Fruit fly (Drosophila melanogaster) Kc167 (cell line): ENCODE measurements around the gene Tom40.
A peak's percentile ranks its signal among the peaks of the same experiment; 100 is the strongest.

Experiments used
- Myc ChIP-seq: fragments of >200 bp; optimal IDR thresholded peaks from 2 replicates; lab custom pipeline; 2017; ENCODE audit warnings: missing external identifiers
- Sin3A ChIP-seq: fragments of >200 bp; optimal IDR thresholded peaks from 2 replicates; lab custom pipeline; 2018; ENCODE audit warnings: missing external identifiers
- h ChIP-seq: fragments of >200 bp; optimal IDR thresholded peaks from 3 replicates; lab custom pipeline; 2018; ENCODE audit warnings: missing external identifiers
- insv ChIP-seq: fragments of >200 bp; optimal IDR thresholded peaks from 3 replicates; lab custom pipeline; 2018; ENCODE audit warnings: missing external identifiers
- psq ChIP-seq: fragments of >200 bp; optimal IDR thresholded peaks from 2 replicates; lab custom pipeline; 2017; ENCODE audit warnings: missing external identifiers
- ttk ChIP-seq: sonication (Bioruptor generic); optimal IDR thresholded peaks from 2 replicates; lab custom pipeline; 2017; ENCODE audit warnings: missing external identifiers

Gene Tom40

dm6 chrX:7706398-7707349 lies 30.0 kb upstream of the Tom40 start:
- TF ChIP-seq Myc (lab: Kevin White, UChicago): no peak
- TF ChIP-seq insv (lab: Kevin White, UChicago): no peak
- TF ChIP-seq ttk (lab: Kevin White, UChicago): no peak
- no peak for TF ChIP-seq Sin3A (lab: Kevin White, UChicago)
- no peak for TF ChIP-seq h (lab: Kevin White, UChicago)
- TF ChIP-seq psq: no peak

dm6 chrX:7707350-7708241 lies 29.1 kb upstream of the Tom40 start:
- TF ChIP-seq ttk (lab: Kevin White, UChicago) (no peak), psq (no peak), Myc (lab: Kevin White, UChicago) (no peak), Sin3A (lab: Kevin White, UChicago) (no peak), h (lab: Kevin White, UChicago) (no peak)

DNA sequence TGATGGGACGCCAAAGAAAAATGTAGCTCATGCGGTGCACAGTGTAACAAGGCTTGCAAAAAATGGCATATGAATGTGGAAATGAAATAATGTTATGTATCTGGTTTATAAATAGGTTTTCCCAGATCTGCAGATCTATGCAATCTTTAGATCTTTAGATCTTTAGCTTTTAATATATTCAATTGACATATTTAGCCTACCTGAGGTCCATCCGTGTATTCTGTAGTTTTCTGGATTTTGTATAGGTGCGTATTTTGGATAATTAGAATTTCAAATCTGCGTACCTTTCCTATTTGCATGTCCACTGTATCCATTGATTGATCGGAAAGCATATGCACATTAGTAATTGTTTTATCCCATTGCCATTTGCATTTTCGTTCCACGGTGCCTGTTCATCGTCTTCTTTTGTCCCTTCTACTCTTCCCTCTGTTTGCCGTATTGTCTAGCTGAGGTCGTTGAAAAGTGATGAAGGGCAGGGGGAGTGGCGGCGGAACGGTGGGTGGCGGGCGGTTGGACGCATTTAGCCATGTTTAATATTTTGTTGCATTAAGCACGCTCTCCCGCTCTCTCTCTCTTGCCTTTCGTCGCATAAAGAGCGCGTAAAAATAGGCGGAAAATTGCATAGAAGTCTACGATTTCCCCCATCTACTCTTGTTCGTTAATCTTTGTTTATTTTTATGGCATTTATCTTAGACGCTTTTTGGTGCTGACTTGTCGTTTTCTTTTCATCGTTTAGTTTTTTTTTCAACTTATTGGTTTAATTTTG lies 27.6 kb upstream of the Tom40 start, which contains the start of gene CHES-1-like:
Gene CHES-1-like (minus strand): TSS at position 444 of the 766 bp plus-strand sequence.
- TF ChIP-seq insv (lab: Kevin White, UChicago) (no peak), h (lab: Kevin White, UChicago) (no peak), psq (peak; percentile 13), ttk (lab: Kevin White, UChicago) (no peak), Sin3A (lab: Kevin White, UChicago) (no peak), Myc (lab: Kevin White, UChicago) (no peak)

DNA sequence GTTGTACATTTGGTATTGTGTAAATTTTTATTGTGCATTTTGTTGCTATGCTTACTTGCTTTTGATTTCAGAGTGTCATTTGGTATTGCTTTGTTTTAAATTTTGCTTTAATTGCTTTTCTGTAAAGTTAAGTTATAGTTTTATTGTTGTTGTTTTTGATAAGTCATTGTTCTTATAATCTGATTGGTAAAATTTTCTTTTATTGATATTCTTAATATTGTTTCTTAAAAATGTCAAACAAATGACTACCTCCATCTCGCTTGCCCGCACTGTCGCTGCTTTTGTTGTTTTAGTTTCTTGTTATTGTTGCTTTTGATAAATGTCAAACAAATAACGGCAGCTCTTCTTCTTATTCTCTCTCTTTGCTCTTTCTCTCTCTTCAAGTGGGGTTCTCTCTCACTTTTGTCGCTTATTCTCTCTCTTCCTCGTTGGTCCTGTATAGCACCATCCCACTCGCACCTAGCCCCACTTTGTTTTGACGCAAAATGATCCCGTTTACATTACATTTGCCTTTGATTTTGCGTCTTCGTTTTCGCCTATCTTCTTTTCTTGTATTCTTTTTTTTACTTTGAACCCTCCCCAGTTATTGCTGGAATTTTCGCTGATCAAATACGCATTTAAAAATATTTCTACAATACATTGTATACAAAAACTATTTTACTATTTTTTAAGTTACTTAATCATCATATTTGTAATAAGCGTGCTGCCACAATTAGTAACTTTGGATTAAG lies 26.8 kb upstream of the Tom40 start:
- TF ChIP-seq psq (peak; percentile 2), Sin3A (lab: Kevin White, UChicago) (no peak)

- TF ChIP-seq ttk (lab: Kevin White, UChicago): no peak
- TF ChIP-seq h (lab: Kevin White, UChicago): no peak
- TF ChIP-seq Sin3A (lab: Kevin White, UChicago): no peak
- TF ChIP-seq Myc (lab: Kevin White, UChicago): no peak
- TF ChIP-seq psq: no peak
- no peak for TF ChIP-seq insv (lab: Kevin White, UChicago)
These were observed 26.1 kb upstream of the Tom40 start for dm6 chrX:7710439-7711154.

DNA sequence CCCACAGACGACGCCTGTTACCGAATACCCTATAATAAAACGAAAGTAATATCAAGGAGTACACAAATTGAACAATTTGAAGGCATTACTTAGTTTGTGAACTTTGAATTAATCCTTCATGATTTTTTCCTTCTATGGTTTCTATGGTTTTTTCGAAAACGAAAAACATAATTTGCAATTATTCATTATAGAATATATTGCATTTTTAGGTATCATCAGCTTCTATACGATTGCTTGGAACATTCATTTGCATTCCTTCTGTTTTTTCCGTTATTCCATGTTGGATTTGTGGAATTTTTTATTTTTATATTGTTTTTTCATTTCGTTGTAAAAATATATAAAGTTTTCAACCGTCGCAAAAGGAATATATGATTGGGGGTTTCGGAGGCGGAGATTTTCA lies 21.3 kb upstream of the Tom40 start:
- no peak for TF ChIP-seq Sin3A (lab: Kevin White, UChicago)
- no peak for TF ChIP-seq h (lab: Kevin White, UChicago)
- TF ChIP-seq insv (lab: Kevin White, UChicago): no peak
- TF ChIP-seq psq: no peak
- TF ChIP-seq Myc (lab: Kevin White, UChicago): no peak
- no peak for TF ChIP-seq ttk (lab: Kevin White, UChicago)

DNA sequence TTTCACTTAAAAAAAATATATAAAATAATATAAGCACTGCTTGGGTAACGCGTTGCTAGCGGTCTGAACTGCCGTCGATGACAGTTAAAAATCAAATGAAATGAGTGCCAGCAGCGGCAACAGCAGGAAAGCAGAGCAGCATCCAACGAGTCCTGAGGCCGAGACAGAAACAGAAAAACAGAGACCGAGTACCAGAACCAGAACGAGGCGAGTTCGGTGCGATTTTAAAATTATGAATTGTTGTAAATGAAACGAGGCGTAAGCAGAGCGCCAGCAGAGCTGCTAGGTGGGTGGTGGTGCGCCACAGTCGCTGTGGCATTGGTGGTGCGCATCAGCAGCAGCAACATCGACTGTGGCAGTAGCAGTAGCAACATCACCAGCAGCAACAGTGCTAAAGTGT lies 18.9 kb upstream of the Tom40 start, which contains the start of gene CG15478:
Gene CG15478 (minus strand): TSS at position 101 of the 400 bp plus-strand sequence.
- TF ChIP-seq insv (lab: Kevin White, UChicago) (no peak), Sin3A (lab: Kevin White, UChicago) (no peak), h (lab: Kevin White, UChicago) (no peak)

dm6 chrX:7721905-7722304 lies 14.8 kb upstream of the Tom40 start, which contains the start of gene Hira:
TSS of gene Hira (plus strand) at chrX:7722119.
- TF ChIP-seq psq: no peak
- no peak for TF ChIP-seq Sin3A (lab: Kevin White, UChicago)
- no peak for TF ChIP-seq Myc (lab: Kevin White, UChicago)
- no peak for TF ChIP-seq h (lab: Kevin White, UChicago)
- TF ChIP-seq insv (lab: Kevin White, UChicago): no peak
- TF ChIP-seq ttk (lab: Kevin White, UChicago): no peak

DNA sequence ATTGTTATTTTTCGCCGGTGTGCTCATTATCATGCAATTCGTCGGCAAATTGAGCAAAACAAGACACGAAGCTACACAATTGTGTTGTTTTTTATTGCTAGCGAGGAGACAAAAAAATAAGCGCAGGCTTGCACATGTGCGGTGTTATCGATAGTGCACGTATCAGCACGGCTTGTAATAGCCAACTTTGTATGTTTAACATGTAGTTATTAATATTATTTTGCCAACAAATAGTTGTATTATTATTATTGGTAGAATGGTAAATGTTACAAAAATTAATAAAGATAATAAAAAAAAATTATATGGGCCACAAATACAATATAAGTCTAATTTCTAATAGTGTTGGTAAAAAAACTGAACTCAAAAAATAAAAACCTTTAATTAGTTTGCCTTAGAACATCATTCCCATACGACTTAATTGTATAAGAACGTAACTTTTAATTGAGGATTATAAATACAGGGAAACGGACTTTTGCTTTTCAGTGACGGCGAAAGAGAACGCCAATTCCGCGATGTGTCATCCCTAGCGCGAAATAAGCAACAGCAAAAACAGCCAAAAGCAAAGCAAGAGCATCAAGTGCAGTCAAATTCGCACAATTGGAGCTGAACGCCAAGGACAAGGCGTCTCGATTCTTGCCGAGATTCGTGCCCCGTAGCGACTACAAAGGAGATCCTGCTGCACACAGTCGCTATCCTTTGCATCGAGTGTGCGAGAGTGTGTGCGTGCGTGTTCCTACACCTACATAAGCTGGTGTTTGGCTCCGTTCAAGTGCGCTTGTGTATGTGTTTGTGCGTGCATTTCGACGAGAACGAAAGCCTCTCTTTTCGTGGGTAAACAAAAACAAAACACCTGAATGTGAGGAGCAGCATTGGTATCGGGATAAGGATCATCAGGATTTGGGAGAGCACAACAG lies 8.2 kb upstream of the Tom40 start, which contains the start of the genes NELF-B and CG12155:
Gene NELF-B (minus strand): TSS at position 111 of the 914 bp plus-strand sequence.
Gene CG12155 (plus strand): TSS at position 505 of the 914 bp plus-strand sequence.
- TF ChIP-seq Myc (lab: Kevin White, UChicago) (no peak), h (lab: Kevin White, UChicago) (peak; percentile 20)
